Worm (Caenorhabditis elegans): ENCODE data around the gene tag-290.
A peak's percentile ranks its signal among the peaks of the same experiment; 100 is the strongest.

Gene tag-290

ce11 chrV:11610049-11610448, 3.1 kb upstream of the tag-290 start, which contains the start of gene piit-1:
piit-1 (minus strand) TSS chrV:11610149.
- TF ChIP-seq aly-1 (tag; optimal IDR thresholded peaks at IDR 0.05), result no peak
- no peak for TF ChIP-seq tra-4 (tag; optimal IDR thresholded peaks at IDR 0.05)
- TF ChIP-seq sea-1 (GFP tag; conservative IDR thresholded peaks at IDR 0.05), result no peak
- TF ChIP-seq ceh-36 (tag; optimal IDR thresholded peaks at IDR 0.05), result no peak
- no peak for TF ChIP-seq B0310.2 (tag; optimal IDR thresholded peaks at IDR 0.05)
- TF ChIP-seq scrt-1 (GFP tag; IDR thresholded peaks at IDR 0.05), result no peak
- TF ChIP-seq tbx-37 (GFP tag; conservative IDR thresholded peaks at IDR 0.05), result no peak
- no peak for TF ChIP-seq ceh-13 (GFP tag; optimal IDR thresholded peaks at IDR 0.05)
- no peak for TF ChIP-seq hmbx-1 (tag; optimal IDR thresholded peaks at IDR 0.05)

- TF ChIP-seq scrt-1 (GFP tag; IDR thresholded peaks at IDR 0.05) (no peak; the same call in 1 of the 2 replicates), hnd-1 (tag; optimal IDR thresholded peaks at IDR 0.05) (peak; percentile 65), B0310.2 (tag; optimal IDR thresholded peaks at IDR 0.05) (peak; percentile 64), tbx-11 (GFP tag; IDR thresholded peaks at IDR 0.05) (peak; percentile 73), tbx-37 (GFP tag; conservative IDR thresholded peaks at IDR 0.05) (peak; percentile 82), hmg-4 (GFP tag; optimal IDR thresholded peaks at IDR 0.05) (peak; percentile 81), ceh-36 (tag; optimal IDR thresholded peaks at IDR 0.05) (peak; percentile 51), aly-1 (tag; optimal IDR thresholded peaks at IDR 0.05) (peak; percentile 54), flt-1 (GFP tag; IDR thresholded peaks at IDR 0.05) (no peak; the same call in 1 of the 2 replicates), tra-4 (tag; optimal IDR thresholded peaks at IDR 0.05) (peak; percentile 59), ama-1 (optimal IDR thresholded peaks at IDR 0.05) (no peak), F13C5.2 (tag; optimal IDR thresholded peaks at IDR 0.05) (peak; percentile 92), sea-1 (GFP tag; conservative IDR thresholded peaks at IDR 0.05) (peak; percentile 83), hmbx-1 (tag; optimal IDR thresholded peaks at IDR 0.05) (peak; percentile 8), ceh-13 (GFP tag; optimal IDR thresholded peaks at IDR 0.05) (peak; percentile 57), ets-7 (tag; optimal IDR thresholded peaks at IDR 0.05) (peak; percentile 38), pes-1 (GFP tag; IDR thresholded peaks at IDR 0.05) (peak; percentile 88)
Observed at ce11 chrV:11610481-11610880, 2.6 kb upstream of the tag-290 start, which contains the start of gene sas-5. sas-5 (plus strand) TSS chrV:11610737.

ce11 chrV:11614805-11615497, 1.8 kb downstream of the tag-290 start:
- no peak for TF ChIP-seq ama-1 (optimal IDR thresholded peaks at IDR 0.05)
- no peak for TF ChIP-seq tbx-11 (GFP tag; IDR thresholded peaks at IDR 0.05)
- TF ChIP-seq aly-1 (tag; optimal IDR thresholded peaks at IDR 0.05), result no peak
- TF ChIP-seq hmg-4 (GFP tag; optimal IDR thresholded peaks at IDR 0.05), result no peak
- no peak for TF ChIP-seq hnd-1 (tag; optimal IDR thresholded peaks at IDR 0.05)
- no peak for TF ChIP-seq flt-1 (GFP tag; IDR thresholded peaks at IDR 0.05)
- no peak for TF ChIP-seq F13C5.2 (tag; optimal IDR thresholded peaks at IDR 0.05)
- no peak for TF ChIP-seq scrt-1 (GFP tag; IDR thresholded peaks at IDR 0.05)
- TF ChIP-seq ceh-13 (GFP tag; optimal IDR thresholded peaks at IDR 0.05), result no peak
- TF ChIP-seq sea-1 (GFP tag; conservative IDR thresholded peaks at IDR 0.05), result no peak
- TF ChIP-seq ets-7 (tag; optimal IDR thresholded peaks at IDR 0.05), result no peak

ce11 chrV:11615948-11616681, 3.0 kb downstream of the tag-290 start, which contains the start of gene nlp-24:
nlp-24 (plus strand) TSS chrV:11616376.
- no peak for TF ChIP-seq aly-1 (tag; optimal IDR thresholded peaks at IDR 0.05)
- TF ChIP-seq hmbx-1 (tag; optimal IDR thresholded peaks at IDR 0.05), result no peak
- no peak for TF ChIP-seq ama-1 (optimal IDR thresholded peaks at IDR 0.05)
- TF ChIP-seq tbx-37 (GFP tag; conservative IDR thresholded peaks at IDR 0.05), result no peak
- TF ChIP-seq tra-4 (tag; optimal IDR thresholded peaks at IDR 0.05), result no peak
- no peak for TF ChIP-seq B0310.2 (tag; optimal IDR thresholded peaks at IDR 0.05)
- no peak for TF ChIP-seq scrt-1 (GFP tag; IDR thresholded peaks at IDR 0.05)
- TF ChIP-seq pes-1 (GFP tag; IDR thresholded peaks at IDR 0.05), result no peak
- TF ChIP-seq ceh-13 (GFP tag; optimal IDR thresholded peaks at IDR 0.05), result no peak
- TF ChIP-seq tbx-11 (GFP tag; IDR thresholded peaks at IDR 0.05), result no peak
- TF ChIP-seq hmg-4 (GFP tag; optimal IDR thresholded peaks at IDR 0.05), result no peak
- no peak for TF ChIP-seq ceh-36 (tag; optimal IDR thresholded peaks at IDR 0.05)
- no peak for TF ChIP-seq F13C5.2 (tag; optimal IDR thresholded peaks at IDR 0.05)
- no peak for TF ChIP-seq flt-1 (GFP tag; IDR thresholded peaks at IDR 0.05)
- no peak for TF ChIP-seq ets-7 (tag; optimal IDR thresholded peaks at IDR 0.05)
- TF ChIP-seq hnd-1 (tag; optimal IDR thresholded peaks at IDR 0.05), result no peak

ce11 chrV:11616813-11617212, 3.7 kb downstream of the tag-290 start:
- TF ChIP-seq hnd-1 (tag; optimal IDR thresholded peaks at IDR 0.05) (no peak), tbx-37 (GFP tag; conservative IDR thresholded peaks at IDR 0.05) (no peak), aly-1 (tag; optimal IDR thresholded peaks at IDR 0.05) (no peak), flt-1 (GFP tag; IDR thresholded peaks at IDR 0.05) (no peak), scrt-1 (GFP tag; IDR thresholded peaks at IDR 0.05) (no peak), hmg-4 (GFP tag; optimal IDR thresholded peaks at IDR 0.05) (no peak), tra-4 (tag; optimal IDR thresholded peaks at IDR 0.05) (no peak), sea-1 (GFP tag; conservative IDR thresholded peaks at IDR 0.05) (no peak), ama-1 (optimal IDR thresholded peaks at IDR 0.05) (no peak), hmbx-1 (tag; optimal IDR thresholded peaks at IDR 0.05) (no peak), pes-1 (GFP tag; IDR thresholded peaks at IDR 0.05) (no peak), ceh-36 (tag; optimal IDR thresholded peaks at IDR 0.05) (no peak)

- no peak for TF ChIP-seq hmbx-1 (tag; optimal IDR thresholded peaks at IDR 0.05)
- no peak for TF ChIP-seq tbx-11 (GFP tag; IDR thresholded peaks at IDR 0.05)
- no peak for TF ChIP-seq ets-7 (tag; optimal IDR thresholded peaks at IDR 0.05)
- no peak for TF ChIP-seq sea-1 (GFP tag; conservative IDR thresholded peaks at IDR 0.05)
- TF ChIP-seq hmg-4 (GFP tag; optimal IDR thresholded peaks at IDR 0.05), result no peak
- TF ChIP-seq hnd-1 (tag; optimal IDR thresholded peaks at IDR 0.05), result no peak
- no peak for TF ChIP-seq aly-1 (tag; optimal IDR thresholded peaks at IDR 0.05)
- no peak for TF ChIP-seq tbx-37 (GFP tag; conservative IDR thresholded peaks at IDR 0.05)
- TF ChIP-seq B0310.2 (tag; optimal IDR thresholded peaks at IDR 0.05), result no peak
- TF ChIP-seq ama-1 (optimal IDR thresholded peaks at IDR 0.05), result no peak
- no peak for TF ChIP-seq F13C5.2 (tag; optimal IDR thresholded peaks at IDR 0.05)
Observed at ce11 chrV:11618173-11618572, 5.1 kb downstream of the tag-290 start, which contains the start of gene glb-15. glb-15 (minus strand) TSS chrV:11618273.

Data from whole organism, early embryonic.